Worm (Caenorhabditis elegans): ENCODE data around the gene hira-1.

hira-1 gene

ce11 chrIII:5206861-5207414, 16.0 kb downstream of the hira-1 start, which contains the start of gene morc-1:
Gene morc-1, minus strand, starts transcription at chrIII:5206911.
- TF ChIP-seq scrt-1 (GFP tag; IDR thresholded peaks at IDR 0.05), result 0 out of 2 replicates have a peak, but pooled peaks have one; percentile 9
- no peak for TF ChIP-seq tbx-11 (GFP tag; IDR thresholded peaks at IDR 0.05)

- no peak for TF ChIP-seq aly-1 (tag; optimal IDR thresholded peaks at IDR 0.05)
- no peak for TF ChIP-seq ama-1 (optimal IDR thresholded peaks at IDR 0.05)
These were observed 18.1 kb downstream of the hira-1 start, which contains the start of gene syx-16 for ce11 chrIII:5208992-5209391. Gene syx-16, minus strand, starts transcription at chrIII:5209109.

- no peak for TF ChIP-seq hmg-4 (GFP tag; optimal IDR thresholded peaks at IDR 0.05)
- TF ChIP-seq ets-7 (tag; optimal IDR thresholded peaks at IDR 0.05), result no peak
- TF ChIP-seq F13C5.2 (tag; optimal IDR thresholded peaks at IDR 0.05), result no peak
- no peak for TF ChIP-seq ceh-13 (GFP tag; optimal IDR thresholded peaks at IDR 0.05)
- no peak for TF ChIP-seq flt-1 (GFP tag; IDR thresholded peaks at IDR 0.05)
- TF ChIP-seq pes-1 (GFP tag; IDR thresholded peaks at IDR 0.05), result no peak
- no peak for TF ChIP-seq tbx-37 (GFP tag; conservative IDR thresholded peaks at IDR 0.05)
- no peak for TF ChIP-seq sea-1 (GFP tag; conservative IDR thresholded peaks at IDR 0.05)
- no peak for TF ChIP-seq hmbx-1 (tag; optimal IDR thresholded peaks at IDR 0.05)
- TF ChIP-seq B0310.2 (tag; optimal IDR thresholded peaks at IDR 0.05), result no peak
- TF ChIP-seq ama-1 (optimal IDR thresholded peaks at IDR 0.05), result no peak
- TF ChIP-seq tbx-11 (GFP tag; IDR thresholded peaks at IDR 0.05), result no peak
- no peak for TF ChIP-seq tra-4 (tag; optimal IDR thresholded peaks at IDR 0.05)
- TF ChIP-seq aly-1 (tag; optimal IDR thresholded peaks at IDR 0.05), result no peak
- TF ChIP-seq ceh-36 (tag; optimal IDR thresholded peaks at IDR 0.05), result no peak
These were observed 19.3 kb downstream of the hira-1 start for ce11 chrIII:5210269-5210668.

- peak; percentile 75 for TF ChIP-seq scrt-1 (GFP tag; IDR thresholded peaks at IDR 0.05)
- TF ChIP-seq B0310.2 (tag; optimal IDR thresholded peaks at IDR 0.05), result peak; percentile 63
- TF ChIP-seq F13C5.2 (tag; optimal IDR thresholded peaks at IDR 0.05), result peak; percentile 66
- TF ChIP-seq tbx-37 (GFP tag; conservative IDR thresholded peaks at IDR 0.05), result peak; percentile 40
- TF ChIP-seq sea-1 (GFP tag; conservative IDR thresholded peaks at IDR 0.05), result peak; percentile 76
- peak; percentile 93 for TF ChIP-seq hmg-4 (GFP tag; optimal IDR thresholded peaks at IDR 0.05)
- TF ChIP-seq hmbx-1 (tag; optimal IDR thresholded peaks at IDR 0.05), result peak; percentile 16
- peak; percentile 47 for TF ChIP-seq ceh-13 (GFP tag; optimal IDR thresholded peaks at IDR 0.05)
- peak; percentile 90 for TF ChIP-seq aly-1 (tag; optimal IDR thresholded peaks at IDR 0.05)
- TF ChIP-seq pes-1 (GFP tag; IDR thresholded peaks at IDR 0.05), result peak; percentile 84
- peak; percentile 26 for TF ChIP-seq hnd-1 (tag; optimal IDR thresholded peaks at IDR 0.05)
- TF ChIP-seq flt-1 (GFP tag; IDR thresholded peaks at IDR 0.05), result peak; percentile 80
- TF ChIP-seq ets-7 (tag; optimal IDR thresholded peaks at IDR 0.05), result peak; percentile 55
These were observed 20.3 kb downstream of the hira-1 start for ce11 chrIII:5211137-5211648.

- TF ChIP-seq ama-1 (optimal IDR thresholded peaks at IDR 0.05), result no peak
These were observed 23.2 kb downstream of the hira-1 start for ce11 chrIII:5214162-5214561.

ce11 chrIII:5215375-5215774, 24.5 kb downstream of the hira-1 start, which contains the start of gene ZC155.4:
Gene ZC155.4, minus strand, starts transcription at chrIII:5215475.
- TF ChIP-seq tbx-11 (GFP tag; IDR thresholded peaks at IDR 0.05) (no peak), ceh-36 (tag; optimal IDR thresholded peaks at IDR 0.05) (no peak), flt-1 (GFP tag; IDR thresholded peaks at IDR 0.05) (no peak), sea-1 (GFP tag; conservative IDR thresholded peaks at IDR 0.05) (no peak), tra-4 (tag; optimal IDR thresholded peaks at IDR 0.05) (no peak), B0310.2 (tag; optimal IDR thresholded peaks at IDR 0.05) (no peak), hmg-4 (GFP tag; optimal IDR thresholded peaks at IDR 0.05) (no peak), ets-7 (tag; optimal IDR thresholded peaks at IDR 0.05) (no peak), hmbx-1 (tag; optimal IDR thresholded peaks at IDR 0.05) (no peak), F13C5.2 (tag; optimal IDR thresholded peaks at IDR 0.05) (no peak)

- TF ChIP-seq sea-1 (GFP tag; conservative IDR thresholded peaks at IDR 0.05) (no peak), hmg-4 (GFP tag; optimal IDR thresholded peaks at IDR 0.05) (no peak), B0310.2 (tag; optimal IDR thresholded peaks at IDR 0.05) (no peak), tra-4 (tag; optimal IDR thresholded peaks at IDR 0.05) (no peak), scrt-1 (GFP tag; IDR thresholded peaks at IDR 0.05) (no peak), flt-1 (GFP tag; IDR thresholded peaks at IDR 0.05) (no peak), tbx-37 (GFP tag; conservative IDR thresholded peaks at IDR 0.05) (no peak), ets-7 (tag; optimal IDR thresholded peaks at IDR 0.05) (no peak), tbx-11 (GFP tag; IDR thresholded peaks at IDR 0.05) (no peak), hnd-1 (tag; optimal IDR thresholded peaks at IDR 0.05) (no peak), F13C5.2 (tag; optimal IDR thresholded peaks at IDR 0.05) (no peak), ama-1 (optimal IDR thresholded peaks at IDR 0.05) (no peak), aly-1 (tag; optimal IDR thresholded peaks at IDR 0.05) (no peak), hmbx-1 (tag; optimal IDR thresholded peaks at IDR 0.05) (no peak), ceh-13 (GFP tag; optimal IDR thresholded peaks at IDR 0.05) (no peak), pes-1 (GFP tag; IDR thresholded peaks at IDR 0.05) (no peak)
These were observed 26.6 kb downstream of the hira-1 start, which contains the start of gene cutl-19 for ce11 chrIII:5217511-5217910. Gene cutl-19, minus strand, starts transcription at chrIII:5217611.

- TF ChIP-seq scrt-1 (GFP tag; IDR thresholded peaks at IDR 0.05) (no peak), flt-1 (GFP tag; IDR thresholded peaks at IDR 0.05) (no peak), ama-1 (optimal IDR thresholded peaks at IDR 0.05) (no peak), tbx-11 (GFP tag; IDR thresholded peaks at IDR 0.05) (no peak), tbx-37 (GFP tag; conservative IDR thresholded peaks at IDR 0.05) (no peak), sea-1 (GFP tag; conservative IDR thresholded peaks at IDR 0.05) (no peak), pes-1 (GFP tag; IDR thresholded peaks at IDR 0.05) (no peak), ceh-36 (tag; optimal IDR thresholded peaks at IDR 0.05) (no peak), ceh-13 (GFP tag; optimal IDR thresholded peaks at IDR 0.05) (no peak), ets-7 (tag; optimal IDR thresholded peaks at IDR 0.05) (no peak), F13C5.2 (tag; optimal IDR thresholded peaks at IDR 0.05) (no peak), hnd-1 (tag; optimal IDR thresholded peaks at IDR 0.05) (no peak), tra-4 (tag; optimal IDR thresholded peaks at IDR 0.05) (no peak), hmg-4 (GFP tag; optimal IDR thresholded peaks at IDR 0.05) (no peak)
These were observed 27.8 kb downstream of the hira-1 start, which contains the start of gene ZC155.2 for ce11 chrIII:5218687-5219086. Gene ZC155.2, plus strand, starts transcription at chrIII:5218987.
